Worm (Caenorhabditis elegans) whole organism, L1 larva: ENCODE data around the gene R12A1.3.

Experiments
- fos-1 ChIP-seq: fragments of 150-350 bp; optimal IDR thresholded peaks from 2 replicates; lab custom pipeline; 2014; ENCODE audit warnings: missing biosample characterization, missing genetic modification characterization
- hlh-17 ChIP-seq: fragments of 200-800 bp; sonication (Bioruptor generic); optimal IDR thresholded peaks from 2 replicates; lab custom pipeline; 2018; ENCODE audit warnings: missing genetic modification characterization, mild to moderate bottlenecking, missing compliant biosample characterization, moderate library complexity, borderline replicate concordance
- lin-39 ChIP-seq: fragments of 150-350 bp; optimal IDR thresholded peaks from 2 replicates; lab custom pipeline; 2014; ENCODE audit warnings: missing biosample characterization, missing genetic modification reagents, missing genetic modification characterization
- mef-2 ChIP-seq: fragments of 150-350 bp; optimal IDR thresholded peaks from 2 replicates; lab custom pipeline; 2014; ENCODE audit warnings: missing biosample characterization, missing genetic modification characterization
- nhr-12 ChIP-seq: sonication (generic microtip); optimal IDR thresholded peaks from 2 replicates; lab custom pipeline; 2017; ENCODE audit warnings: missing biosample characterization, missing genetic modification characterization
- nhr-76 ChIP-seq: sonication (generic microtip); optimal IDR thresholded peaks from 2 replicates; lab custom pipeline; 2017; ENCODE audit warnings: missing biosample characterization, missing genetic modification characterization
- nhr-90 ChIP-seq: sonication (generic microtip); optimal IDR thresholded peaks from 2 replicates; lab custom pipeline; 2016; ENCODE audit warnings: mild to moderate bottlenecking, missing genetic modification characterization, missing compliant biosample characterization; ENCODE audit not compliant: poor library complexity
- snpc-4 ChIP-seq: fragments of 150-350 bp; optimal IDR thresholded peaks from 2 replicates; lab custom pipeline; 2014; ENCODE audit warnings: missing biosample characterization, missing genetic modification characterization
- unc-62 ChIP-seq: fragments of 150-350 bp; optimal IDR thresholded peaks from 2 replicates; lab custom pipeline; 2014; ENCODE audit warnings: missing biosample characterization, missing genetic modification reagents, missing genetic modification characterization

DNA sequence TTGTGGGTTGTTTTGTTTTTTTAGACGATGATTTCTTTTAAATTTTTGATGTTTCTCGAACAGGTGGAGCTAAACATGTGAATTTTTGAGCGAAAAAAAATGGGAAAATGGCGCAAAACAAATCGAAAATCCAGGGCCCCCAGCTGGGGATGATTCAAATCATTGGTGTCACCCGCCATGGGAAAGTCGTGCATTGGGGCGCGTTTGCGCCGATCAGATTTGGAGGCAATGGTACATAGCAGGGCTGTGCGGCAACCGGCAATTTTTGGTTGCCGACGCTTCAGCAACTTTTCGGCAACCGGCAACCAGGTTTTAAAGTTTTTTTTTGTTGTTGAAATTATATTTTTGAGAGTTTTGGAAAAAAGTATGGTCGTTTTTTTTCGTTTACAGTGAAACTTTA lies 35.2 kb downstream of the R12A1.3 start:
- TF ChIP-seq hlh-17 (GFP tag; lab: Kevin White, UChicago) (no peak), mef-2 (tag; lab: Kevin White, UChicago) (no peak), nhr-12 (tag; lab: Kevin White, UChicago) (no peak), nhr-90 (tag; lab: Kevin White, UChicago) (no peak), lin-39 (tag; lab: Kevin White, UChicago) (no peak), nhr-76 (tag; lab: Kevin White, UChicago) (no peak), snpc-4 (tag; lab: Kevin White, UChicago) (no peak), fos-1 (tag; lab: Kevin White, UChicago) (no peak), unc-62 (GFP tag; lab: Kevin White, UChicago) (no peak)
